Fruit fly (Drosophila melanogaster) whole organism, embryonic: Measurements from ENCODE around the gene CG32026.

Experiments
- Adf1 ChIP-seq: fragments of 200-800 bp; sonication (Bioruptor generic); IDR thresholded peaks from 2 replicates; pipeline ENCODE4 v1.3.6; 2022; ENCODE audit warnings: missing biosample characterization, missing genetic modification characterization
- CG10147 ChIP-seq: fragments of 200-800 bp; sonication (Bioruptor generic); optimal IDR thresholded peaks from 2 replicates; lab custom pipeline; 2019; ENCODE audit warnings: missing biosample characterization, mild to moderate bottlenecking, missing genetic modification characterization, moderate library complexity
- CG16813 ChIP-seq: fragments of 200-800 bp; sonication (Bioruptor generic); IDR thresholded peaks from 3 replicates; pipeline ENCODE4 v1.3.6; 2022; ENCODE audit warnings: missing biosample characterization, missing genetic modification characterization; ENCODE audit not compliant: partially characterized antibody
- CG2712 ChIP-seq: fragments of 200-800 bp; optimal IDR thresholded peaks from 3 replicates; lab custom pipeline; 2019; ENCODE audit warnings: missing biosample characterization, mild to moderate bottlenecking, missing genetic modification characterization, moderate library complexity
- CG2889 ChIP-seq: fragments of 200-800 bp; sonication (Bioruptor generic); IDR thresholded peaks from 3 replicates; pipeline ENCODE4 v1.3.6; 2022; ENCODE audit warnings: missing biosample characterization, missing genetic modification characterization
- CG3407 ChIP-seq: fragments of 200-800 bp; sonication (Bioruptor generic); optimal IDR thresholded peaks from 2 replicates; lab custom pipeline; 2018; ENCODE audit warnings: missing biosample characterization, mild to moderate bottlenecking, missing genetic modification characterization
- CG4282 ChIP-seq: fragments of 200-800 bp; sonication (Bioruptor generic); optimal IDR thresholded peaks from 2 replicates; lab custom pipeline; 2016; ENCODE audit warnings: missing biosample characterization, missing genetic modification characterization
- CG4328 ChIP-seq: fragments of 200-800 bp; sonication (Bioruptor generic); optimal IDR thresholded peaks from 3 replicates; lab custom pipeline; 2017; ENCODE audit warnings: missing biosample characterization, missing genetic modification reagents, missing genetic modification characterization
- CG4617 ChIP-seq: fragments of 200-800 bp; sonication (Bioruptor generic); optimal IDR thresholded peaks from 3 replicates; lab custom pipeline; 2016; ENCODE audit warnings: missing biosample characterization, missing genetic modification characterization, borderline replicate concordance
- CG5245 ChIP-seq: fragments of 200-800 bp; sonication (Bioruptor generic); optimal IDR thresholded peaks from 3 replicates; lab custom pipeline; 2016; ENCODE audit warnings: missing biosample characterization, missing genetic modification characterization
- CG7357 ChIP-seq: fragments of 200-800 bp; sonication (Bioruptor generic); IDR thresholded peaks from 3 replicates; pipeline ENCODE4 v1.3.6; 2022; ENCODE audit warnings: missing biosample characterization, missing genetic modification characterization
- CG8290 ChIP-seq, 3 experiments: fragments of 200-800 bp; sonication (Bioruptor generic); optimal IDR thresholded peaks; 2 replicates each; lab custom pipeline; 2016 to 2019; ENCODE audit warnings: missing biosample characterization in 3 of 3, missing genetic modification characterization in 3 of 3, mild to moderate bottlenecking in 2 of 3, moderate library complexity in 1 of 3
- CG9876 ChIP-seq: fragments of 200-800 bp; sonication (Bioruptor generic); optimal IDR thresholded peaks from 2 replicates; lab custom pipeline; 2016; ENCODE audit warnings: missing biosample characterization, missing genetic modification characterization
- Doc2 ChIP-seq: fragments of 200-800 bp; sonication (Bioruptor generic); IDR thresholded peaks from 2 replicates; pipeline ENCODE4 v1.3.6; 2022; ENCODE audit warnings: missing biosample characterization, missing genetic modification characterization
- Dp ChIP-seq: fragments of 200-800 bp; sonication (Bioruptor generic); optimal IDR thresholded peaks from 2 replicates; lab custom pipeline; 2018; ENCODE audit warnings: missing biosample characterization, mild to moderate bottlenecking, missing genetic modification characterization, moderate library complexity
- Drgx ChIP-seq: fragments of 200-800 bp; sonication (Bioruptor generic); IDR thresholded peaks from 2 replicates; pipeline ENCODE4 v1.3.6; 2022; ENCODE audit warnings: missing biosample characterization, missing genetic modification characterization
- Elba2 ChIP-seq: fragments of 200-800 bp; sonication (Bioruptor generic); optimal IDR thresholded peaks from 3 replicates; lab custom pipeline; 2016; ENCODE audit warnings: missing biosample characterization, missing genetic modification characterization
- Gug ChIP-seq: fragments of 200-800 bp; sonication (Bioruptor generic); IDR thresholded peaks from 4 replicates; pipeline ENCODE4 v1.3.6; 2022; ENCODE audit warnings: missing biosample characterization, missing genetic modification characterization
- Hand ChIP-seq: fragments of 200-800 bp; sonication (Bioruptor generic); optimal IDR thresholded peaks from 2 replicates; lab custom pipeline; 2017; ENCODE audit warnings: mild to moderate bottlenecking, missing biosample characterization, missing genetic modification reagents, missing genetic modification characterization
- Hmx ChIP-seq: fragments of 200-800 bp; sonication (Bioruptor generic); optimal IDR thresholded peaks from 2 replicates; lab custom pipeline; 2016; ENCODE audit warnings: missing biosample characterization, missing genetic modification characterization
- Hr3 ChIP-seq: fragments of 200-800 bp; sonication (Bioruptor generic); optimal IDR thresholded peaks from 3 replicates; lab custom pipeline; 2016; ENCODE audit warnings: missing biosample characterization, missing genetic modification characterization
- Hr39 ChIP-seq: fragments of >200 bp; optimal IDR thresholded peaks from 2 replicates; lab custom pipeline; 2017
- Meics ChIP-seq: fragments of 200-800 bp; sonication (Bioruptor generic); optimal IDR thresholded peaks from 2 replicates; lab custom pipeline; 2017; ENCODE audit warnings: missing biosample characterization, mild to moderate bottlenecking, missing genetic modification characterization
- Neu2 ChIP-seq: fragments of 200-800 bp; sonication (Bioruptor generic); optimal IDR thresholded peaks from 3 replicates; lab custom pipeline; 2016; ENCODE audit warnings: missing biosample characterization, missing genetic modification characterization, borderline replicate concordance
- Opbp ChIP-seq: fragments of 200-800 bp; sonication (Bioruptor generic); IDR thresholded peaks from 3 replicates; pipeline ENCODE4 v1.3.6; 2022; ENCODE audit warnings: missing biosample characterization, missing genetic modification characterization; ENCODE audit not compliant: partially characterized antibody
- PHDP ChIP-seq: fragments of 200-800 bp; sonication (Bioruptor generic); optimal IDR thresholded peaks from 3 replicates; lab custom pipeline; 2018; ENCODE audit warnings: missing biosample characterization, mild to moderate bottlenecking, missing genetic modification characterization, moderate library complexity
- Ravus ChIP-seq: fragments of 200-800 bp; sonication (Bioruptor generic); IDR thresholded peaks from 2 replicates; pipeline ENCODE4 v1.3.6; 2022; ENCODE audit warnings: missing biosample characterization, missing genetic modification characterization
- Scr ChIP-seq: fragments of 200-800 bp; sonication (Bioruptor generic); IDR thresholded peaks from 2 replicates; pipeline ENCODE4 v1.3.6; 2022; ENCODE audit warnings: missing biosample characterization, missing genetic modification characterization; ENCODE audit not compliant: partially characterized antibody
- Six4 ChIP-seq: fragments of 200-800 bp; sonication (Bioruptor generic); optimal IDR thresholded peaks from 2 replicates; lab custom pipeline; 2016; ENCODE audit warnings: missing biosample characterization, missing genetic modification characterization
- Xbp1 ChIP-seq: fragments of 200-800 bp; sonication (Bioruptor generic); optimal IDR thresholded peaks from 3 replicates; lab custom pipeline; 2016; ENCODE audit warnings: missing biosample characterization, mild to moderate bottlenecking, missing genetic modification characterization
- ac ChIP-seq: fragments of 200-800 bp; sonication (Bioruptor generic); optimal IDR thresholded peaks from 3 replicates; lab custom pipeline; 2017; ENCODE audit warnings: missing biosample characterization, mild to moderate bottlenecking, missing genetic modification characterization
- bab2 ChIP-seq: fragments of 200-800 bp; sonication (Bioruptor generic); optimal IDR thresholded peaks from 2 replicates; lab custom pipeline; 2016; ENCODE audit warnings: missing biosample characterization, missing genetic modification characterization
- croc ChIP-seq: fragments of 200-800 bp; sonication (Bioruptor generic); conservative IDR thresholded peaks from 3 replicates; pipeline ENCODE4 v1.3.6; 2022; ENCODE audit warnings: missing biosample characterization, missing genetic modification characterization
- danr ChIP-seq: fragments of 200-800 bp; sonication (Bioruptor generic); IDR thresholded peaks from 2 replicates; pipeline ENCODE4 v1.3.6; 2022; ENCODE audit warnings: missing biosample characterization, missing genetic modification characterization
- dm ChIP-seq: fragments of 200-800 bp; sonication (Bioruptor generic); optimal IDR thresholded peaks from 3 replicates; lab custom pipeline; 2016; ENCODE audit warnings: missing biosample characterization, missing genetic modification characterization
- fd102C ChIP-seq: fragments of 200-800 bp; sonication (Bioruptor generic); optimal IDR thresholded peaks from 2 replicates; lab custom pipeline; 2018; ENCODE audit warnings: missing biosample characterization, mild to moderate bottlenecking, missing genetic modification characterization, moderate library complexity
- fd96Cb ChIP-seq: fragments of 200-800 bp; sonication (Bioruptor generic); optimal IDR thresholded peaks from 2 replicates; lab custom pipeline; 2018; ENCODE audit warnings: missing biosample characterization, mild to moderate bottlenecking, missing genetic modification characterization, moderate library complexity
- insv ChIP-seq, 2 experiments: fragments of 200-800 bp; sonication (Bioruptor generic); optimal IDR thresholded peaks; 3 replicates each; lab custom pipeline; 2016 to 2018; ENCODE audit warnings: missing biosample characterization in 2 of 2, missing genetic modification characterization in 2 of 2
- kni ChIP-seq: fragments of 200-800 bp; sonication (Bioruptor generic); optimal IDR thresholded peaks from 3 replicates; lab custom pipeline; 2017; ENCODE audit warnings: mild to moderate bottlenecking, missing biosample characterization, missing genetic modification reagents, missing genetic modification characterization
- knrl ChIP-seq: fragments of 200-800 bp; sonication (Bioruptor generic); IDR thresholded peaks from 3 replicates; pipeline ENCODE4 v1.3.6; 2022; ENCODE audit warnings: missing biosample characterization, missing genetic modification characterization; ENCODE audit not compliant: partially characterized antibody
- luna ChIP-seq: fragments of 200-800 bp; sonication (Bioruptor generic); optimal IDR thresholded peaks from 2 replicates; lab custom pipeline; 2016; ENCODE audit warnings: missing biosample characterization, missing genetic modification characterization
- onecut ChIP-seq: fragments of 200-800 bp; sonication (Bioruptor generic); IDR thresholded peaks from 2 replicates; pipeline ENCODE4 v1.3.6; 2022; ENCODE audit warnings: missing biosample characterization, missing genetic modification characterization
- pho ChIP-seq: fragments of 200-800 bp; sonication (Bioruptor generic); optimal IDR thresholded peaks from 2 replicates; lab custom pipeline; 2016; ENCODE audit warnings: missing biosample characterization, missing genetic modification characterization
- ranshi ChIP-seq: fragments of 200-800 bp; sonication (Bioruptor generic); IDR thresholded peaks from 2 replicates; pipeline ENCODE4 v1.3.6; 2022; ENCODE audit warnings: missing biosample characterization, missing genetic modification characterization
- row ChIP-seq: fragments of 200-800 bp; sonication (Bioruptor generic); IDR thresholded peaks from 3 replicates; pipeline ENCODE4 v1.3.6; 2022; ENCODE audit warnings: missing biosample characterization, missing genetic modification characterization
- sima ChIP-seq: fragments of 200-800 bp; sonication (Bioruptor generic); optimal IDR thresholded peaks from 2 replicates; lab custom pipeline; 2016; ENCODE audit warnings: missing biosample characterization, missing genetic modification characterization
- tll ChIP-seq, 2 experiments: fragments of 200-800 bp in 1 of 2; fragments of >200 bp in 1 of 2; sonication (Bioruptor generic) in 1 of 2; optimal IDR thresholded peaks; 2 replicates each; lab custom pipeline; 2017 to 2019; ENCODE audit warnings: missing biosample characterization in 2 of 2, missing genetic modification characterization in 2 of 2, mild to moderate bottlenecking in 1 of 2, moderate library complexity in 1 of 2
- toy ChIP-seq: fragments of 200-800 bp; sonication (Bioruptor generic); IDR thresholded peaks from 2 replicates; pipeline ENCODE4 v1.3.6; 2022; ENCODE audit warnings: missing biosample characterization, missing genetic modification characterization
- unc-4 ChIP-seq: fragments of 200-800 bp; sonication (Bioruptor generic); IDR thresholded peaks from 2 replicates; pipeline ENCODE4 v1.3.6; 2022; ENCODE audit warnings: missing biosample characterization, missing genetic modification characterization; ENCODE audit not compliant: partially characterized antibody
- vvl ChIP-seq: fragments of 200-800 bp; sonication (Bioruptor generic); IDR thresholded peaks from 2 replicates; pipeline ENCODE4 v1.3.6; 2022; ENCODE audit warnings: missing biosample characterization, missing genetic modification characterization
- zen ChIP-seq: fragments of 200-800 bp; sonication (Bioruptor generic); optimal IDR thresholded peaks from 3 replicates; lab custom pipeline; 2018; ENCODE audit warnings: missing biosample characterization, mild to moderate bottlenecking, missing genetic modification characterization, moderate library complexity

Gene CG32026

dm6 chr3L:8852907-8853306 is 16.6 kb downstream of the CG32026 start (continued):
- TF ChIP-seq row (GFP tag; lab: Robert Waterston, UW), result peak; percentile 61
- no peak for TF ChIP-seq Scr
- no peak for TF ChIP-seq CG8290 (GFP tag; optimal IDR thresholded peaks at IDR 0.05; lab: Kevin White, UChicago)
- TF ChIP-seq CG8290 (tag; optimal IDR thresholded peaks at IDR 0.05; lab: Kevin White, UChicago), result peak in 1 of 2 experiments; percentile 74
- no peak for TF ChIP-seq Drgx
- TF ChIP-seq onecut, result no peak
- TF ChIP-seq CG9876, result peak; percentile 14
- no peak for TF ChIP-seq CG10147 (GFP tag; lab: Kevin White, UChicago)
- no peak for TF ChIP-seq insv (GFP tag; optimal IDR thresholded peaks at IDR 0.05; lab: Kevin White, UChicago)
- peak; percentile 41 for TF ChIP-seq vvl
- TF ChIP-seq knrl (GFP tag; lab: Robert Waterston, UW), result no peak
- peak; percentile 8 for TF ChIP-seq fd96Cb
- no peak for TF ChIP-seq Elba2 (GFP tag; lab: Kevin White, UChicago)
- peak; percentile 38 for TF ChIP-seq pho (GFP tag; lab: Kevin White, UChicago)
- no peak for TF ChIP-seq Hr3
- no peak for TF ChIP-seq Hmx (GFP tag; lab: Kevin White, UChicago)
- TF ChIP-seq Ravus (GFP tag; lab: Robert Waterston, UW), result no peak
- TF ChIP-seq CG3407 (GFP tag; lab: Kevin White, UChicago), result no peak
- no peak for TF ChIP-seq dm (GFP tag; lab: Kevin White, UChicago)
- TF ChIP-seq Neu2 (GFP tag; lab: Kevin White, UChicago), result no peak
- peak; percentile 13 for TF ChIP-seq CG5245 (GFP tag; lab: Kevin White, UChicago)
- no peak for TF ChIP-seq ac (GFP tag; lab: Kevin White, UChicago)
- TF ChIP-seq Doc2 (GFP tag; lab: Robert Waterston, UW), result no peak
- TF ChIP-seq toy, result no peak
- no peak for TF ChIP-seq kni (GFP tag; lab: Kevin White, UChicago)
- no peak for TF ChIP-seq Hr39
- TF ChIP-seq ranshi (GFP tag; lab: Robert Waterston, UW), result peak; percentile 37; the same call in 1 of the 2 replicates
- no peak for TF ChIP-seq danr (GFP tag; lab: Robert Waterston, UW)
- TF ChIP-seq Hand (GFP tag; lab: Kevin White, UChicago), result no peak
- no peak for TF ChIP-seq Opbp (GFP tag; lab: Robert Waterston, UW)
- no peak for TF ChIP-seq tll (GFP tag; optimal IDR thresholded peaks at IDR 0.05; lab: Kevin White, UChicago)
- TF ChIP-seq PHDP (tag; lab: Kevin White, UChicago), result peak; percentile 20
- no peak for TF ChIP-seq Adf1 (GFP tag; lab: Robert Waterston, UW)
- TF ChIP-seq CG7357 (GFP tag; lab: Robert Waterston, UW), result 0 out of 3 replicates have a peak, but pooled peaks have one; percentile 38
- no peak for TF ChIP-seq CG16813 (GFP tag; lab: Robert Waterston, UW)
- TF ChIP-seq Gug (GFP tag; lab: Robert Waterston, UW), result peak; percentile 61; the same call in 3 of the 4 replicates
- no peak for TF ChIP-seq CG2889
- TF ChIP-seq Xbp1, result no peak
- no peak for TF ChIP-seq luna (GFP tag; lab: Kevin White, UChicago)
- TF ChIP-seq unc-4 (GFP tag; lab: Robert Waterston, UW), result no peak
- TF ChIP-seq fd102C (GFP tag; lab: Kevin White, UChicago), result no peak
- no peak for TF ChIP-seq CG4617 (GFP tag; lab: Kevin White, UChicago)
- no peak for TF ChIP-seq Six4
- no peak for TF ChIP-seq CG4328 (GFP tag; lab: Kevin White, UChicago)
- no peak for TF ChIP-seq croc (GFP tag; lab: Robert Waterston, UW)
- TF ChIP-seq zen (tag; lab: Kevin White, UChicago), result no peak
- TF ChIP-seq Meics (GFP tag; lab: Kevin White, UChicago), result peak; percentile 33
- no peak for TF ChIP-seq Dp (GFP tag; lab: Kevin White, UChicago)
- peak; percentile 16 for TF ChIP-seq CG2712 (tag; lab: Kevin White, UChicago)
- TF ChIP-seq bab2 (GFP tag; lab: Kevin White, UChicago), result peak; percentile 45
- TF ChIP-seq sima, result no peak
- TF ChIP-seq CG4282 (GFP tag; lab: Kevin White, UChicago), result no peak
